Worm (Caenorhabditis elegans): ENCODE results near the gene gldi-2.
A peak's percentile ranks its signal among the peaks of the same experiment; 100 is the strongest.

ce11 chrII:6825732-6826131 lies 42.5 kb downstream of the gldi-2 start:
- no peak for TF ChIP-seq pha-4 (tag; optimal IDR thresholded peaks at IDR 0.05)
- TF ChIP-seq elt-3 (tag; optimal IDR thresholded peaks at IDR 0.05) = no peak
- no peak for TF ChIP-seq aly-2 (tag; optimal IDR thresholded peaks at IDR 0.05)
- TF ChIP-seq elt-2 (tag; optimal IDR thresholded peaks at IDR 0.05) = no peak
- TF ChIP-seq nhr-237 (tag; optimal IDR thresholded peaks at IDR 0.05) = no peak
- TF ChIP-seq nhr-28 (tag; optimal IDR thresholded peaks at IDR 0.05) = no peak
- no peak for TF ChIP-seq ceh-82 (tag; optimal IDR thresholded peaks at IDR 0.05)
- no peak for TF ChIP-seq ama-1 (optimal IDR thresholded peaks at IDR 0.05)
- peak; percentile 45 for TF ChIP-seq egl-5 (tag; optimal IDR thresholded peaks at IDR 0.05)
- TF ChIP-seq nfya-1 (tag; optimal IDR thresholded peaks at IDR 0.05; ENCODE audit: insufficient read depth) = peak; percentile 27
- peak; percentile 53 for TF ChIP-seq nhr-23 (tag; optimal IDR thresholded peaks at IDR 0.05)
- no peak for TF ChIP-seq fkh-10 (GFP tag; optimal IDR thresholded peaks at IDR 0.05)
- TF ChIP-seq mdl-1 (tag; optimal IDR thresholded peaks at IDR 0.05) = no peak
- TF ChIP-seq fos-1 (tag; optimal IDR thresholded peaks at IDR 0.05) = no peak

Measured in whole organism, L3 larva.